Worm (Caenorhabditis elegans) whole organism, young adult: ENCODE data around the gene srz-66.

Experiments
- B0019.2 ChIP-seq: fragments of 200-800 bp; sonication (Bioruptor generic); conservative IDR thresholded peaks from 2 replicates; pipeline ENCODE4 v1.3.6; 2022; ENCODE audit warnings: missing genetic modification reagents, missing genetic modification characterization, missing compliant biosample characterization
- F23B12.7 ChIP-seq: sonication (generic microtip); optimal IDR thresholded peaks from 2 replicates; lab custom pipeline; 2017; ENCODE audit warnings: missing genetic modification characterization, mild to moderate bottlenecking, missing compliant biosample characterization, antibody characterized with exemption, moderate library complexity; ENCODE audit not compliant: insufficient read depth
- F57C9.4 ChIP-seq: sonication (generic microtip); optimal IDR thresholded peaks from 2 replicates; lab custom pipeline; 2017; ENCODE audit warnings: mild to moderate bottlenecking, missing genetic modification characterization, missing compliant biosample characterization
- K11D2.4 ChIP-seq: fragments of 200-800 bp; sonication (Bioruptor generic); IDR thresholded peaks from 2 replicates; pipeline ENCODE4 v1.3.6; 2022; ENCODE audit warnings: missing genetic modification reagents, missing genetic modification characterization, missing compliant biosample characterization
- T07F8.4 ChIP-seq: sonication (generic microtip); optimal IDR thresholded peaks from 2 replicates; lab custom pipeline; 2016; ENCODE audit warnings: mild to moderate bottlenecking, missing genetic modification characterization, moderate library complexity, missing compliant biosample characterization
- T26A5.8 ChIP-seq: sonication (generic microtip); optimal IDR thresholded peaks from 2 replicates; lab custom pipeline; 2016; ENCODE audit warnings: missing genetic modification characterization, missing compliant biosample characterization
- Y53F4B.3 ChIP-seq: fragments of 200-800 bp; sonication (Bioruptor generic); IDR thresholded peaks from 2 replicates; pipeline ENCODE4 v1.3.6; 2022; ENCODE audit warnings: missing genetic modification reagents, missing genetic modification characterization, missing compliant biosample characterization
- Y67H2A.10 ChIP-seq: fragments of 200-800 bp; sonication (Bioruptor generic); conservative IDR thresholded peaks from 2 replicates; pipeline ENCODE4 v1.3.6; 2022; ENCODE audit warnings: missing genetic modification reagents, missing genetic modification characterization, missing compliant biosample characterization
- aptf-3 ChIP-seq: fragments of 200-800 bp; sonication (Bioruptor generic); IDR thresholded peaks from 2 replicates; pipeline ENCODE4 v1.3.6; 2022; ENCODE audit warnings: missing genetic modification characterization, missing compliant biosample characterization
- bed-1 ChIP-seq: fragments of 200-800 bp; sonication (Bioruptor generic); IDR thresholded peaks from 2 replicates; pipeline ENCODE4 v1.3.6; 2022; ENCODE audit warnings: missing genetic modification reagents, missing genetic modification characterization, missing compliant biosample characterization
- chd-7 ChIP-seq: sonication (generic microtip); optimal IDR thresholded peaks from 2 replicates; lab custom pipeline; 2016; ENCODE audit warnings: mild to moderate bottlenecking, missing genetic modification characterization, moderate library complexity, missing compliant biosample characterization
- die-1 ChIP-seq: sonication (generic microtip); optimal IDR thresholded peaks from 2 replicates; lab custom pipeline; 2016; ENCODE audit warnings: missing genotype, mild to moderate bottlenecking, missing genetic modification characterization, missing compliant biosample characterization
- dox-1 ChIP-seq: fragments of 200-800 bp; sonication (Bioruptor generic); IDR thresholded peaks from 2 replicates; pipeline ENCODE4 v1.3.6; 2022; ENCODE audit warnings: missing genetic modification reagents, missing genetic modification characterization, missing compliant biosample characterization
- dpff-1 ChIP-seq: sonication (generic microtip); optimal IDR thresholded peaks from 2 replicates; lab custom pipeline; 2017; ENCODE audit warnings: mild to moderate bottlenecking, missing genetic modification characterization, missing compliant biosample characterization
- efl-1 ChIP-seq: fragments of 150-350 bp; optimal IDR thresholded peaks from 2 replicates; lab custom pipeline; 2014; ENCODE audit warnings: missing biosample characterization, missing genetic modification reagents, missing genetic modification characterization
- egrh-3 ChIP-seq: fragments of 200-800 bp; sonication (Bioruptor generic); IDR thresholded peaks from 2 replicates; pipeline ENCODE4 v1.3.6; 2022; ENCODE audit warnings: missing genetic modification reagents, missing genetic modification characterization, missing compliant biosample characterization
- gei-17 ChIP-seq: fragments of 200-800 bp; sonication (Bioruptor generic); optimal IDR thresholded peaks from 2 replicates; lab custom pipeline; 2018; ENCODE audit warnings: mild to moderate bottlenecking, missing genetic modification characterization, missing compliant biosample characterization
- hlh-26 ChIP-seq: fragments of 200-800 bp; sonication (Bioruptor generic); conservative IDR thresholded peaks from 2 replicates; pipeline ENCODE4 v1.3.6; 2022; ENCODE audit warnings: missing genetic modification reagents, missing genetic modification characterization, missing compliant biosample characterization
- hmg-20 ChIP-seq: fragments of 200-800 bp; sonication (Bioruptor generic); IDR thresholded peaks from 2 replicates; pipeline ENCODE4 v1.3.6; 2022; ENCODE audit warnings: missing genetic modification reagents, missing genetic modification characterization, missing compliant biosample characterization
- let-607 ChIP-seq, 2 experiments: fragments of 200-800 bp in 1 of 2; sonication (Bioruptor generic) in 1 of 2; sonication (generic microtip) in 1 of 2; optimal IDR thresholded peaks; 2 replicates each; lab custom pipeline; 2016 to 2018; ENCODE audit warnings: mild to moderate bottlenecking in 2 of 2, missing compliant biosample characterization in 2 of 2, missing genetic modification characterization in 2 of 2, moderate library complexity in 2 of 2, missing genotype in 1 of 2
- lin-26 ChIP-seq: fragments of 200-800 bp; sonication (Bioruptor generic); IDR thresholded peaks from 2 replicates; pipeline ENCODE4 v1.3.6; 2022; ENCODE audit warnings: missing genetic modification reagents, missing genetic modification characterization, missing compliant biosample characterization
- lsy-27 ChIP-seq: sonication (generic microtip); optimal IDR thresholded peaks from 2 replicates; lab custom pipeline; 2017; ENCODE audit warnings: missing genetic modification characterization, mild to moderate bottlenecking, missing compliant biosample characterization, antibody characterized with exemption, missing genotype, borderline replicate concordance; ENCODE audit not compliant: insufficient read depth
- madf-6 ChIP-seq: fragments of 200-800 bp; sonication (Bioruptor generic); IDR thresholded peaks from 2 replicates; pipeline ENCODE4 v1.3.6; 2022; ENCODE audit warnings: missing genetic modification reagents, missing genetic modification characterization, missing compliant biosample characterization
- madf-8 ChIP-seq: fragments of 200-800 bp; sonication (Bioruptor generic); conservative IDR thresholded peaks from 2 replicates; pipeline ENCODE4 v1.3.6; 2022; ENCODE audit warnings: missing genetic modification reagents, missing genetic modification characterization, missing compliant biosample characterization
- mes-4 ChIP-seq: sonication (generic microtip); optimal IDR thresholded peaks from 2 replicates; lab custom pipeline; 2016; ENCODE audit warnings: missing genotype, missing genetic modification characterization, missing compliant biosample characterization
- nhr-27 ChIP-seq: fragments of 200-800 bp; sonication (Bioruptor generic); optimal IDR thresholded peaks from 2 replicates; lab custom pipeline; 2018; ENCODE audit warnings: mild to moderate bottlenecking, missing genetic modification characterization, moderate library complexity, missing compliant biosample characterization
- pbrm-1 ChIP-seq: fragments of 200-800 bp; sonication (Bioruptor generic); IDR thresholded peaks from 2 replicates; pipeline ENCODE4 v1.3.6; 2022; ENCODE audit warnings: missing genetic modification reagents, missing genetic modification characterization, missing compliant biosample characterization
- rec-8 ChIP-seq, 2 experiments: sonication (generic microtip); optimal IDR thresholded peaks; 2 replicates each; lab custom pipeline; 2016; ENCODE audit warnings: mild to moderate bottlenecking in 2 of 2, missing genetic modification characterization in 2 of 2, missing genetic modification reagents in 2 of 2, missing genotype in 2 of 2, missing biosample characterization in 1 of 2, missing compliant biosample characterization in 1 of 2, moderate library complexity in 1 of 2
- rpc-1 ChIP-seq, 2 experiments: fragments of 150-350 bp in 1 of 2; sonication (generic microtip) in 1 of 2; optimal IDR thresholded peaks; 2 replicates each; lab custom pipeline; 2014 to 2018; ENCODE audit warnings: missing biosample characterization in 1 of 2, missing genetic modification characterization in 1 of 2, missing genetic modification reagents in 1 of 2, missing genotype in 1 of 2
- sdz-38 ChIP-seq: sonication (generic microtip); optimal IDR thresholded peaks from 2 replicates; lab custom pipeline; 2016; ENCODE audit warnings: missing genotype, missing genetic modification characterization, missing compliant biosample characterization
- sptf-2 ChIP-seq: fragments of 200-800 bp; sonication (Bioruptor generic); optimal IDR thresholded peaks from 2 replicates; lab custom pipeline; 2018; ENCODE audit warnings: mild to moderate bottlenecking, missing genetic modification characterization, missing compliant biosample characterization
- zim-3 ChIP-seq: sonication (generic microtip); optimal IDR thresholded peaks from 2 replicates; lab custom pipeline; 2017; ENCODE audit warnings: mild to moderate bottlenecking, missing genetic modification characterization, moderate library complexity, missing compliant biosample characterization
- ztf-18 ChIP-seq: sonication (generic microtip); optimal IDR thresholded peaks from 2 replicates; lab custom pipeline; 2016; ENCODE audit warnings: missing genotype, mild to moderate bottlenecking, missing genetic modification characterization, missing compliant biosample characterization
- ztf-3 ChIP-seq: fragments of 200-800 bp; sonication (Bioruptor generic); optimal IDR thresholded peaks from 2 replicates; lab custom pipeline; 2018; ENCODE audit warnings: mild to moderate bottlenecking, missing genetic modification characterization, missing compliant biosample characterization
- ztf-6 ChIP-seq: fragments of 200-800 bp; sonication (Bioruptor generic); IDR thresholded peaks from 2 replicates; pipeline ENCODE4 v1.3.6; 2022; ENCODE audit warnings: missing genetic modification reagents, missing genetic modification characterization, missing compliant biosample characterization

srz-66 gene

ce11 chrV:17171551-17171950 lies 4.2 kb upstream of the srz-66 start, which contains the start of gene srbc-26:
Gene srbc-26 (plus strand): TSS chrV:17171851.
- TF ChIP-seq rec-8 (tag; optimal IDR thresholded peaks at IDR 0.05; lab: Kevin White, UChicago) = no peak
- TF ChIP-seq sdz-38 = no peak
- TF ChIP-seq rpc-1 (optimal IDR thresholded peaks at IDR 0.05; lab: Kevin White, UChicago) = no peak
- no peak for TF ChIP-seq rpc-1 (tag; optimal IDR thresholded peaks at IDR 0.05; lab: Kevin White, UChicago)
- no peak for TF ChIP-seq sptf-2 (GFP tag; lab: Kevin White, UChicago)
- TF ChIP-seq lsy-27 (tag; lab: Kevin White, UChicago) = no peak
- no peak for TF ChIP-seq madf-8
- no peak for TF ChIP-seq ztf-18 (tag; lab: Kevin White, UChicago)
- no peak for TF ChIP-seq madf-6 (GFP tag; lab: Robert Waterston, UW)
- no peak for TF ChIP-seq dpff-1 (tag; lab: Kevin White, UChicago)
- TF ChIP-seq K11D2.4 = no peak
- no peak for TF ChIP-seq B0019.2
- no peak for TF ChIP-seq hlh-26 (GFP tag; lab: Robert Waterston, UW)
- TF ChIP-seq pbrm-1 (GFP tag; lab: Robert Waterston, UW) = no peak

- TF ChIP-seq gei-17 (GFP tag; lab: Kevin White, UChicago) (no peak), let-607 (tag; optimal IDR thresholded peaks at IDR 0.05; lab: Kevin White, UChicago) (no peak), mes-4 (tag; lab: Kevin White, UChicago) (no peak), F57C9.4 (no peak), K11D2.4 (no peak), hmg-20 (GFP tag; lab: Robert Waterston, UW) (no peak), lin-26 (GFP tag; lab: Robert Waterston, UW) (no peak), ztf-3 (GFP tag; lab: Kevin White, UChicago) (no peak), sptf-2 (GFP tag; lab: Kevin White, UChicago) (no peak), die-1 (tag; lab: Kevin White, UChicago) (no peak), sdz-38 (no peak), Y67H2A.10 (GFP tag; lab: Robert Waterston, UW) (no peak), zim-3 (no peak), aptf-3 (GFP tag; lab: Robert Waterston, UW) (no peak), F23B12.7 (tag; lab: Kevin White, UChicago) (no peak), egrh-3 (GFP tag; lab: Robert Waterston, UW) (no peak), lsy-27 (tag; lab: Kevin White, UChicago) (no peak), efl-1 (GFP tag; lab: Kevin White, UChicago) (no peak), T26A5.8 (tag; lab: Kevin White, UChicago) (no peak)
Observed at ce11 chrV:17170822-17171221, 3.5 kb upstream of the srz-66 start, which contains the start of gene srw-51. Gene srw-51 (minus strand): TSS chrV:17170922.

ce11 chrV:17165409-17165808 lies 1.9 kb downstream of the srz-66 start, which contains the start of gene srh-102:
Gene srh-102 (minus strand): TSS chrV:17165509.
- TF ChIP-seq nhr-27 (tag; lab: Kevin White, UChicago) = no peak
- no peak for TF ChIP-seq T07F8.4 (tag; lab: Kevin White, UChicago)
- TF ChIP-seq rpc-1 (optimal IDR thresholded peaks at IDR 0.05; lab: Kevin White, UChicago) = no peak
- no peak for TF ChIP-seq rpc-1 (tag; optimal IDR thresholded peaks at IDR 0.05; lab: Kevin White, UChicago)
- TF ChIP-seq zim-3 = no peak
- TF ChIP-seq dox-1 (GFP tag; lab: Robert Waterston, UW) = no peak
- TF ChIP-seq sptf-2 (GFP tag; lab: Kevin White, UChicago) = no peak
- no peak for TF ChIP-seq Y53F4B.3 (GFP tag; lab: Robert Waterston, UW)
- TF ChIP-seq die-1 (tag; lab: Kevin White, UChicago) = no peak
- no peak for TF ChIP-seq chd-7 (tag; lab: Kevin White, UChicago)
- no peak for TF ChIP-seq ztf-6
- TF ChIP-seq bed-1 (GFP tag; lab: Robert Waterston, UW) = no peak
